Worm (Caenorhabditis elegans) whole organism, young adult: ENCODE results near the gene cutl-29.

ENCODE experiments used
- B0019.2 ChIP-seq: fragments of 200-800 bp; sonication (Bioruptor generic); conservative IDR thresholded peaks from 2 replicates; pipeline ENCODE4 v1.3.6; 2022; ENCODE audit warnings: missing genetic modification reagents, missing genetic modification characterization, missing compliant biosample characterization
- C17E4.6 ChIP-seq: fragments of 200-800 bp; sonication (Bioruptor generic); IDR thresholded peaks from 2 replicates; pipeline ENCODE4 v1.3.6; 2022; ENCODE audit warnings: missing genetic modification reagents, missing genetic modification characterization, missing compliant biosample characterization
- ZK185.1 ChIP-seq: sonication (generic microtip); optimal IDR thresholded peaks from 2 replicates; lab custom pipeline; 2016; ENCODE audit warnings: mild to moderate bottlenecking, missing genetic modification characterization, missing compliant biosample characterization; ENCODE audit not compliant: poor library complexity, severe bottlenecking
- ceh-100 ChIP-seq: fragments of 200-800 bp; sonication (Bioruptor generic); IDR thresholded peaks from 2 replicates; pipeline ENCODE4 v1.3.6; 2022; ENCODE audit warnings: missing genetic modification reagents, missing genetic modification characterization, missing compliant biosample characterization
- ceh-58 ChIP-seq: fragments of 200-800 bp; sonication (Bioruptor generic); IDR thresholded peaks from 2 replicates; pipeline ENCODE4 v1.3.6; 2022; ENCODE audit warnings: missing genetic modification characterization, missing compliant biosample characterization
- efl-1 ChIP-seq: fragments of 150-350 bp; optimal IDR thresholded peaks from 2 replicates; lab custom pipeline; 2014; ENCODE audit warnings: missing biosample characterization, missing genetic modification reagents, missing genetic modification characterization
- lin-35 ChIP-seq, 3 experiments: fragments of 150-350 bp in 2 of 3; sonication (generic microtip) in 1 of 3; optimal IDR thresholded peaks; 2 replicates each; lab custom pipeline; 2014 to 2018; ENCODE audit warnings: missing biosample characterization in 3 of 3, missing genetic modification characterization in 3 of 3, missing genetic modification reagents in 3 of 3
- lin-54 ChIP-seq: fragments of 200-800 bp; sonication (Bioruptor generic); optimal IDR thresholded peaks from 2 replicates; lab custom pipeline; 2018; ENCODE audit warnings: mild to moderate bottlenecking, missing genetic modification characterization, missing compliant biosample characterization
- mcd-1 ChIP-seq: fragments of 200-800 bp; sonication (Bioruptor generic); IDR thresholded peaks from 2 replicates; pipeline ENCODE4 v1.3.6; 2022; ENCODE audit warnings: missing genetic modification reagents, missing genetic modification characterization, missing compliant biosample characterization
- mel-28 ChIP-seq: sonication (generic microtip); optimal IDR thresholded peaks from 2 replicates; lab custom pipeline; 2016; ENCODE audit warnings: borderline replicate concordance, mild to moderate bottlenecking, missing genetic modification characterization, missing compliant biosample characterization
- nfya-1 ChIP-seq: sonication (generic microtip); optimal IDR thresholded peaks from 2 replicates; lab custom pipeline; 2017; ENCODE audit warnings: antibody characterized with exemption, missing compliant biosample characterization, missing genetic modification characterization, borderline replicate concordance; ENCODE audit not compliant: insufficient read depth
- unc-62 ChIP-seq: fragments of 150-350 bp; optimal IDR thresholded peaks from 2 replicates; lab custom pipeline; 2014; ENCODE audit warnings: missing biosample characterization, missing genetic modification reagents, missing genetic modification characterization
- ztf-22 ChIP-seq: fragments of 200-800 bp; sonication (Bioruptor generic); optimal IDR thresholded peaks from 2 replicates; lab custom pipeline; 2018; ENCODE audit warnings: mild to moderate bottlenecking, missing genetic modification characterization, moderate library complexity, missing compliant biosample characterization

DNA sequence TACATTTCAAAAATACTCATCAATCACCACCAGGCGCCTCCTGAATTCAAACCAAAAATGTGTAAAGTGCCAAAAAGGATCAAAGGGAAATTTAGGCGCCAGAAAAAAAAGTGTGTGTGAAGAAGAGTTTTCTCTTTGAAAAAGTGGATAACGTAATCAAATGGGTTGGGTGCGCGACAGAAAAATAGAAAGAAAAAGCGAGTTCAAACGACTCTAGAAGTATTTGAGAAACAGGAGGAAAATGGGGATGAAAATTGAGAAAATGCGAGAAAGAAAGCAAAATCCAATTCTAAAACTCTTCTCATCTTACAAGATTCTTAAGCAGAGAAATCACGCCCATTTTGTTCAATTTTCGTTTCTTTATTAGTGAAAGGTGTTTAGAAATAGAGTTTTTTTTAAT is 37.7 kb upstream of the cutl-29 start:
- TF ChIP-seq ztf-22 (no peak), nfya-1 (tag; lab: Kevin White, UChicago) (no peak), mcd-1 (GFP tag; lab: Robert Waterston, UW) (no peak), unc-62 (no peak), C17E4.6 (GFP tag; lab: Robert Waterston, UW) (no peak), mel-28 (no peak), ceh-58 (no peak), lin-54 (GFP tag; lab: Kevin White, UChicago) (no peak), ceh-100 (no peak), ZK185.1 (no peak), lin-35 (GFP tag; optimal IDR thresholded peaks at IDR 0.05; lab: Kevin White, UChicago) (no peak), B0019.2 (no peak), efl-1 (GFP tag; lab: Kevin White, UChicago) (no peak)
